Fruit fly (Drosophila melanogaster): ENCODE measurements around the gene Past1.

The Past1 gene

DNA sequence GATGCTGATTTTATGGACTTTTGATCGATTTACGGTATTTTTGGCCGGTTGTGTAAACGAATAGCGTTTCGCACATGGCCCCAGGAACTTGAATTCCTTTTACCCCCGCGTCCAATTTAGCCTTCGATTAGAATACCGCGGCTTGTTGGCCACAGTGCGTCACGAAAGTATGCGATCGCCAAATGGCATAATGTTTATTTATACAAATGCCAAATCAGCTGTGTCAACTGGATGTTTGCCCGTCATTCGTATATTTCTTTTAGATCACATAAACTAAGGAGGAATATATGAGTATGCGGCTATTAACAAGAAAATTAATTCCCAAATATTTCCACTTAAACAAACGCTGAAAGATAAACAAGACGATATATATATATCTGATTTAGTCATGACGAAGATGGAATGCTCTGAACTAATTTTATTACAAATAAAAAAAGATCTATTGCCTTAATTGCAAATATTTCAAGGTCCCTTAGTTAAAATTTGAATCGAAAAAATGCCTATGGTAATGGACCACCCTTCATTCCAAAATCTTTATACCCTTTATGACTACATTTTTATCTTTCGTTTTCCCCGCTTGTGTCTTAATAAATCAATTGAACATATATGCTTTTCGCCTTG lies 40.1 kb upstream of the Past1 start (continued):
- TF ChIP-seq mld (GFP tag; IDR thresholded peaks at IDR 0.05; ENCODE audit: partially characterized antibody), result no peak
- TF ChIP-seq CG18476 (GFP tag; optimal IDR thresholded peaks at IDR 0.05), result no peak
- TF ChIP-seq sens (GFP tag), result peak; percentile 76
- no peak for TF ChIP-seq Ptx1 (GFP tag; IDR thresholded peaks at IDR 0.05)
- TF ChIP-seq Antp (GFP tag; optimal IDR thresholded peaks at IDR 0.05), result no peak
- TF ChIP-seq CG8388 (GFP tag; optimal IDR thresholded peaks at IDR 0.05), result peak; percentile 55
- TF ChIP-seq CG12219 (GFP tag; optimal IDR thresholded peaks at IDR 0.05), result no peak
- no peak for TF ChIP-seq CG30431 (GFP tag; optimal IDR thresholded peaks at IDR 0.05)
- no peak for TF ChIP-seq CG11456 (GFP tag; IDR thresholded peaks at IDR 0.05)
- no peak for TF ChIP-seq jigr1 (GFP tag; IDR thresholded peaks at IDR 0.05)
- no peak for TF ChIP-seq wek (GFP tag; optimal IDR thresholded peaks at IDR 0.05)
- TF ChIP-seq ssp (GFP tag; IDR thresholded peaks at IDR 0.05), result no peak
- TF ChIP-seq CG8290 (GFP tag; optimal IDR thresholded peaks at IDR 0.05), result no peak
- peak in 1 of 2 experiments; percentile 60 for TF ChIP-seq CG8290 (tag; optimal IDR thresholded peaks at IDR 0.05)
- no peak for TF ChIP-seq hbn (GFP tag; IDR thresholded peaks at IDR 0.05; ENCODE audit: partially characterized antibody)
- TF ChIP-seq toy (GFP tag; IDR thresholded peaks at IDR 0.05), result no peak
- TF ChIP-seq CG18011 (GFP tag; optimal IDR thresholded peaks at IDR 0.05), result no peak
- no peak for TF ChIP-seq CTCF (GFP tag; optimal IDR thresholded peaks at IDR 0.05)
- peak; percentile 7 for TF ChIP-seq CG15011 (GFP tag; optimal IDR thresholded peaks at IDR 0.05)
- no peak for TF ChIP-seq gsb-n (tag; optimal IDR thresholded peaks at IDR 0.05)
- no peak for TF ChIP-seq CG31388 (GFP tag; optimal IDR thresholded peaks at IDR 0.05)
- no peak for TF ChIP-seq Dip2 (GFP tag; IDR thresholded peaks at IDR 0.05)
- TF ChIP-seq CHES-1-like (GFP tag; optimal IDR thresholded peaks at IDR 0.05), result no peak
- TF ChIP-seq Bdp1 (GFP tag; optimal IDR thresholded peaks at IDR 0.05), result no peak
- TF ChIP-seq CG7357 (GFP tag; IDR thresholded peaks at IDR 0.05), result no peak
- TF ChIP-seq Atf6 (GFP tag; IDR thresholded peaks at IDR 0.05), result peak; percentile 38
- no peak for TF ChIP-seq CkIIα-i1 (GFP tag; IDR thresholded peaks at IDR 0.05)
- TF ChIP-seq CG17802 (tag; optimal IDR thresholded peaks at IDR 0.05), result no peak
- no peak for TF ChIP-seq Eip74EF (GFP tag; optimal IDR thresholded peaks at IDR 0.05)
- TF ChIP-seq nerfin-2 (GFP tag; IDR thresholded peaks at IDR 0.05; ENCODE audit: partially characterized antibody), result no peak
- no peak for TF ChIP-seq CG10979 (tag; optimal IDR thresholded peaks at IDR 0.05)
- no peak for TF ChIP-seq Sox102F (GFP tag; optimal IDR thresholded peaks at IDR 0.05)
- TF ChIP-seq CG9876 (GFP tag; optimal IDR thresholded peaks at IDR 0.05), result no peak
- TF ChIP-seq CG14014 (GFP tag; IDR thresholded peaks at IDR 0.05), result no peak
- TF ChIP-seq CG11085 (GFP tag; IDR thresholded peaks at IDR 0.05), result no peak
- TF ChIP-seq her (GFP tag; optimal IDR thresholded peaks at IDR 0.05), result no peak
- no peak for TF ChIP-seq NfI (GFP tag; optimal IDR thresholded peaks at IDR 0.05)
- TF ChIP-seq CG14965 (GFP tag; optimal IDR thresholded peaks at IDR 0.05; ENCODE audit: borderline replicate concordance), result no peak
- no peak for TF ChIP-seq CG10565 (GFP tag; optimal IDR thresholded peaks at IDR 0.05)
- TF ChIP-seq CG3281 (GFP tag; optimal IDR thresholded peaks at IDR 0.05), result peak; percentile 71
- TF ChIP-seq Hmr (GFP tag; optimal IDR thresholded peaks at IDR 0.05), result peak; percentile 63
- TF ChIP-seq Fer1 (GFP tag; optimal IDR thresholded peaks at IDR 0.05), result no peak
- TF ChIP-seq PHDP (tag; optimal IDR thresholded peaks at IDR 0.05), result peak; percentile 16
- TF ChIP-seq CG11093 (GFP tag; IDR thresholded peaks at IDR 0.05), result no peak
- no peak for TF ChIP-seq Side (GFP tag; optimal IDR thresholded peaks at IDR 0.05)
- no peak for TF ChIP-seq ash1 (GFP tag; optimal IDR thresholded peaks at IDR 0.05)
- no peak for TF ChIP-seq Nf-YC (tag; optimal IDR thresholded peaks at IDR 0.05)
- no peak for TF ChIP-seq ara (GFP tag; IDR thresholded peaks at IDR 0.05)
- no peak for TF ChIP-seq Sry-β (GFP tag; optimal IDR thresholded peaks at IDR 0.05)
- 0 out of 2 replicates have a peak, but pooled peaks have one; percentile 7 for TF ChIP-seq MBD-R2 (GFP tag; IDR thresholded peaks at IDR 0.05)
- TF ChIP-seq CG10462 (GFP tag; optimal IDR thresholded peaks at IDR 0.05), result no peak
- TF ChIP-seq CG14860 (GFP tag; IDR thresholded peaks at IDR 0.05; ENCODE audit: partially characterized antibody), result no peak

All from whole organism, embryonic.